Worm (Caenorhabditis elegans) whole organism, late embryonic: ENCODE data around the gene Y116A8C.470.

Experiments
- ama-1 ChIP-seq: fragments of 150-350 bp; optimal IDR thresholded peaks from 2 replicates; lab custom pipeline; 2014
- ceh-22 ChIP-seq: sonication (generic microtip); optimal IDR thresholded peaks from 2 replicates; lab custom pipeline; 2017; ENCODE audit warnings: missing biosample characterization, missing genetic modification characterization
- ceh-9 ChIP-seq: sonication (generic microtip); optimal IDR thresholded peaks from 2 replicates; lab custom pipeline; 2016; ENCODE audit warnings: mild to moderate bottlenecking, missing genetic modification characterization, inconsistent platforms, missing compliant biosample characterization
- eyg-1 ChIP-seq: sonication (generic microtip); optimal IDR thresholded peaks from 2 replicates; lab custom pipeline; 2016; ENCODE audit warnings: missing genotype, missing genetic modification characterization, missing compliant biosample characterization
- nhr-232 ChIP-seq: sonication (generic microtip); optimal IDR thresholded peaks from 2 replicates; lab custom pipeline; 2016; ENCODE audit warnings: missing genetic modification characterization, missing compliant biosample characterization
- sox-4 ChIP-seq: sonication (generic microtip); optimal IDR thresholded peaks from 2 replicates; lab custom pipeline; 2017; ENCODE audit warnings: mild to moderate bottlenecking, missing genetic modification characterization, inconsistent platforms, missing compliant biosample characterization
- unc-55 ChIP-seq: sonication (generic microtip); optimal IDR thresholded peaks from 2 replicates; lab custom pipeline; 2017; ENCODE audit warnings: missing biosample characterization, missing genetic modification reagents, missing genetic modification characterization

DNA sequence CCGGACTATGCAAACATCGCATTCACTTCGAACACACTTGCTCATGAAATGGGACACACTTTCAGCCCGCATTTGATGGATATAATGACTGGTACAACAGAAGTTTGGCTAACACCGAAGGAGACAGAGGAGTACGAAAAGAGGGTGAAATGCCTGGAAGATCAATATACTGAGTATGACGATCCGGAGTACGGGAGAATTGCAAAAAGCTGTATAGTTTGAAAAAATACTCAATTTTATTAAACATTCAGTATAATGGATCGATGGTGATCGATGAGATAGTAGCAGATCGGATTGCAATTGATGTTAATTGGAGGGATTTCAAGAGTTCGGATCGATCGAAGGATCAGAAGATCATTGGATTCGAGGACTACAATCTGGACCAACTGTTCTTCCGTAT, 7.4 kb upstream of the Y116A8C.470 start:
- TF ChIP-seq ama-1 (lab: Kevin White, UChicago), result no peak
- TF ChIP-seq ceh-9 (tag; lab: Kevin White, UChicago), result no peak
- no peak for TF ChIP-seq nhr-232 (tag; lab: Kevin White, UChicago)
- TF ChIP-seq unc-55 (GFP tag; lab: Kevin White, UChicago), result no peak
- no peak for TF ChIP-seq eyg-1
- no peak for TF ChIP-seq ceh-22 (tag; lab: Kevin White, UChicago)
- no peak for TF ChIP-seq sox-4 (tag; lab: Kevin White, UChicago)
